Worm (Caenorhabditis elegans) whole organism, L4 larva: ENCODE data around the gene C50F4.4.

Experiments
- daf-12 ChIP-seq: fragments of 150-350 bp; optimal IDR thresholded peaks from 2 replicates; lab custom pipeline; 2014; ENCODE audit warnings: missing biosample characterization, missing genetic modification reagents, missing genetic modification characterization
- jun-1 ChIP-seq: fragments of 150-350 bp; optimal IDR thresholded peaks from 2 replicates; lab custom pipeline; 2014; ENCODE audit warnings: missing biosample characterization, missing genetic modification reagents, missing genetic modification characterization
- mdl-1 ChIP-seq, 2 experiments: fragments of 150-350 bp in 1 of 2; sonication (generic microtip) in 1 of 2; optimal IDR thresholded peaks; 2 replicates each; lab custom pipeline; 2014 to 2017; ENCODE audit warnings: missing biosample characterization in 2 of 2, missing genetic modification characterization in 2 of 2
- nhr-11 ChIP-seq: fragments of 150-350 bp; optimal IDR thresholded peaks from 2 replicates; lab custom pipeline; 2014; ENCODE audit warnings: missing biosample characterization, missing genetic modification characterization
- nhr-28 ChIP-seq: fragments of 150-350 bp; optimal IDR thresholded peaks from 2 replicates; lab custom pipeline; 2014; ENCODE audit warnings: missing biosample characterization, missing genetic modification characterization
- nhr-77 ChIP-seq: fragments of 150-350 bp; optimal IDR thresholded peaks from 2 replicates; lab custom pipeline; 2014; ENCODE audit warnings: missing biosample characterization, missing genetic modification characterization
- set-16 ChIP-seq: fragments of 200-800 bp; sonication (Bioruptor generic); IDR thresholded peaks from 2 replicates; pipeline ENCODE4 v1.3.6; 2022; ENCODE audit warnings: missing genetic modification reagents, missing genetic modification characterization, missing compliant biosample characterization
- snpc-1.2 ChIP-seq: fragments of 200-800 bp; sonication (Bioruptor generic); IDR thresholded peaks from 2 replicates; pipeline ENCODE4 v1.3.6; 2022; ENCODE audit warnings: missing genetic modification reagents, missing genetic modification characterization, missing compliant biosample characterization
- zfp-3 ChIP-seq: fragments of 200-800 bp; sonication (Bioruptor generic); conservative IDR thresholded peaks from 2 replicates; pipeline ENCODE4 v1.3.6; 2022; ENCODE audit warnings: missing genetic modification reagents, missing genetic modification characterization, missing compliant biosample characterization

DNA sequence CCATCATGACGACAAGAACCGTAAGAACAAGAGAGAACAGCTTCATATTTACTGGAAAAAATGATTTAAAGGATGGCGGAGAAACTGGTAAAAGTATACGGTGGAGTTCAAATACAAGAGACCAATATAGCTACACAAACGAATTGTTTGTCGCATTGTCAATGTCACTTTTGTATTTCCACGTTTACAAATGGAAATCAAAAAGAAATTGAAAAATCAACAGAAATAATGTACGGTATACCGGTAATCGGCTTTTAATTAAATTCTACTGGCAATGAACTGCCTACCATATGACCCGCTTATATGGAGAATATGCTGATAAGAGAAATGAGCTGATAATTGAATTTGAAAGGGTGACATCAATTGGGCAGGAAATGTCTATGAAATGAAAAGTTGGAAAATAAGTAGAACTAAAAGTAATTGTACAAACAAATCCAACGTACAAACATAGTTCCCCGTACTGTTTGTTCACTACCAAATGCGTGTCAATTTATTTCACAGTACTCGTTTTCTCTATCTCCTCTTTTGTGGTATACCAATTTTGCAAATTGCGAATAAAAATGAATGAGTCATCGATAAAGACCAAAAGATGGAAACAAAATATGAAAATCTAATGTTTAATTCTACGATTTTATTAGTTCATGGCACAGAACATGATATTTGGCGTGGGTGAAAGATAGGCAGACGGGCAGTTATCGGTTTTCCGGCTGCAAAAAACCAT lies 45.0 kb upstream of the C50F4.4 start, which contains the start of gene K06A4.7:
- TF ChIP-seq zfp-3 (GFP tag; lab: Robert Waterston, UW) (no peak), daf-12 (tag; lab: Kevin White, UChicago) (no peak), nhr-28 (peak; percentile 48), nhr-11 (tag; lab: Kevin White, UChicago) (no peak), mdl-1 (tag; optimal IDR thresholded peaks at IDR 0.05; lab: Kevin White, UChicago) (peak in 1 of 2 experiments; percentile 33), nhr-77 (tag; lab: Kevin White, UChicago) (no peak), set-16 (GFP tag; lab: Robert Waterston, UW) (no peak), snpc-1.2 (GFP tag; lab: Robert Waterston, UW) (no peak), jun-1 (tag; lab: Kevin White, UChicago) (no peak)
